Worm (Caenorhabditis elegans) whole organism, L3 larva: Measurements from ENCODE around the gene C18H7.11.

Experiments
- R02D3.7 ChIP-seq: fragments of 150-350 bp; optimal IDR thresholded peaks from 2 replicates; lab custom pipeline; 2014; ENCODE audit warnings: missing biosample characterization, missing genetic modification characterization
- ZK546.5 ChIP-seq: sonication (generic microtip); optimal IDR thresholded peaks from 2 replicates; lab custom pipeline; 2017; ENCODE audit warnings: missing biosample characterization, missing genetic modification characterization
- ceh-28 ChIP-seq: fragments of 150-350 bp; optimal IDR thresholded peaks from 2 replicates; lab custom pipeline; 2014; ENCODE audit warnings: missing biosample characterization, missing genetic modification reagents, missing genetic modification characterization
- ceh-82 ChIP-seq: fragments of 150-350 bp; optimal IDR thresholded peaks from 2 replicates; lab custom pipeline; 2014; ENCODE audit warnings: missing biosample characterization, missing genetic modification characterization
- ceh-9 ChIP-seq: sonication (generic microtip); optimal IDR thresholded peaks from 2 replicates; lab custom pipeline; 2018; ENCODE audit warnings: missing biosample characterization, missing genetic modification characterization
- daf-12 ChIP-seq: fragments of 150-350 bp; optimal IDR thresholded peaks from 2 replicates; lab custom pipeline; 2014; ENCODE audit warnings: missing biosample characterization, missing genetic modification reagents, missing genetic modification characterization
- elt-2 ChIP-seq: sonication (generic microtip); optimal IDR thresholded peaks from 2 replicates; lab custom pipeline; 2016; ENCODE audit warnings: missing genetic modification reagents, mild to moderate bottlenecking, missing genetic modification characterization, missing compliant biosample characterization
- elt-3 ChIP-seq, 3 experiments: fragments of 150-350 bp in 1 of 3; sonication (generic microtip) in 2 of 3; optimal IDR thresholded peaks; 2 replicates in 2 of 3; 4 replicates in 1 of 3; lab custom pipeline; 2014 to 2017; ENCODE audit warnings: missing biosample characterization in 3 of 3, missing genetic modification characterization in 3 of 3
- eor-1 ChIP-seq, 2 experiments: fragments of 150-350 bp; optimal IDR thresholded peaks; 2 replicates each; lab custom pipeline; 2014 to 2018; ENCODE audit warnings: missing biosample characterization in 2 of 2, missing genetic modification characterization in 2 of 2
- fkh-10 ChIP-seq: sonication (generic microtip); optimal IDR thresholded peaks from 2 replicates; lab custom pipeline; 2017; ENCODE audit warnings: missing biosample characterization, missing genetic modification reagents, missing genetic modification characterization
- fkh-2 ChIP-seq: fragments of 150-350 bp; optimal IDR thresholded peaks from 2 replicates; lab custom pipeline; 2014; ENCODE audit warnings: missing biosample characterization, missing genetic modification reagents, missing genetic modification characterization
- fos-1 ChIP-seq: fragments of 150-350 bp; optimal IDR thresholded peaks from 2 replicates; lab custom pipeline; 2014; ENCODE audit warnings: missing biosample characterization, missing genetic modification characterization
- hmg-11 ChIP-seq: sonication (generic microtip); optimal IDR thresholded peaks from 2 replicates; lab custom pipeline; 2016; ENCODE audit warnings: missing genetic modification characterization, missing compliant biosample characterization
- jun-1 ChIP-seq: fragments of 150-350 bp; optimal IDR thresholded peaks from 2 replicates; lab custom pipeline; 2014; ENCODE audit warnings: missing biosample characterization, missing genetic modification reagents, missing genetic modification characterization
- lin-15B ChIP-seq: fragments of 150-350 bp; optimal IDR thresholded peaks from 2 replicates; lab custom pipeline; 2014; ENCODE audit warnings: missing biosample characterization, missing genetic modification characterization
- lin-39 ChIP-seq: fragments of 150-350 bp; optimal IDR thresholded peaks from 2 replicates; lab custom pipeline; 2018; ENCODE audit warnings: missing biosample characterization, missing genetic modification reagents, missing genetic modification characterization
- mdl-1 ChIP-seq: fragments of 150-350 bp; optimal IDR thresholded peaks from 2 replicates; lab custom pipeline; 2014; ENCODE audit warnings: missing biosample characterization, missing genetic modification characterization
- mml-1 ChIP-seq: fragments of 150-350 bp; sonication (generic microtip); optimal IDR thresholded peaks from 3 replicates; lab custom pipeline; 2014; ENCODE audit warnings: missing biosample characterization, missing genetic modification characterization
- nfya-1 ChIP-seq: sonication (generic microtip); optimal IDR thresholded peaks from 2 replicates; lab custom pipeline; 2017; ENCODE audit warnings: missing genetic modification characterization, mild to moderate bottlenecking, missing compliant biosample characterization, antibody characterized with exemption, moderate library complexity; ENCODE audit not compliant: insufficient read depth
- nhr-11 ChIP-seq: fragments of 150-350 bp; optimal IDR thresholded peaks from 2 replicates; lab custom pipeline; 2014; ENCODE audit warnings: missing biosample characterization, missing genetic modification characterization
- nhr-23 ChIP-seq: fragments of 150-350 bp; optimal IDR thresholded peaks from 2 replicates; lab custom pipeline; 2014; ENCODE audit warnings: missing biosample characterization, missing genetic modification reagents, missing genetic modification characterization
- nhr-237 ChIP-seq: fragments of 150-350 bp; optimal IDR thresholded peaks from 2 replicates; lab custom pipeline; 2014; ENCODE audit warnings: missing biosample characterization, missing genetic modification characterization
- nhr-76 ChIP-seq: fragments of 150-350 bp; sonication (generic microtip); optimal IDR thresholded peaks from 5 replicates; lab custom pipeline; 2014; ENCODE audit warnings: missing biosample characterization, missing genetic modification characterization
- nhr-77 ChIP-seq: fragments of 150-350 bp; optimal IDR thresholded peaks from 2 replicates; lab custom pipeline; 2014; ENCODE audit warnings: missing biosample characterization, missing genetic modification characterization
- pha-4 ChIP-seq: fragments of 150-350 bp; optimal IDR thresholded peaks from 2 replicates; lab custom pipeline; 2014; ENCODE audit warnings: missing biosample characterization, missing genetic modification reagents, missing genetic modification characterization
- pqm-1 ChIP-seq: fragments of 150-350 bp; optimal IDR thresholded peaks from 2 replicates; lab custom pipeline; 2017; ENCODE audit warnings: missing biosample characterization, missing genetic modification characterization, inconsistent platforms
- sea-2 ChIP-seq: fragments of 150-350 bp; sonication (generic microtip); optimal IDR thresholded peaks from 4 replicates; lab custom pipeline; 2014; ENCODE audit warnings: missing biosample characterization, missing genetic modification reagents, missing genetic modification characterization
- skn-1 ChIP-seq: fragments of 150-350 bp; optimal IDR thresholded peaks from 2 replicates; lab custom pipeline; 2014; ENCODE audit warnings: missing biosample characterization, missing genetic modification characterization
- snpc-4 ChIP-seq: fragments of 150-350 bp; optimal IDR thresholded peaks from 2 replicates; lab custom pipeline; 2014; ENCODE audit warnings: missing biosample characterization, missing genetic modification characterization
- tbx-2 ChIP-seq: sonication (generic microtip); optimal IDR thresholded peaks from 2 replicates; lab custom pipeline; 2016; ENCODE audit warnings: mild to moderate bottlenecking, missing genetic modification characterization, missing compliant biosample characterization
- unc-39 ChIP-seq: sonication (generic microtip); optimal IDR thresholded peaks from 4 replicates; lab custom pipeline; 2017; ENCODE audit warnings: missing biosample characterization, missing genetic modification characterization
- unc-62 ChIP-seq: fragments of 150-350 bp; sonication (generic microtip); optimal IDR thresholded peaks from 4 replicates; lab custom pipeline; 2014; ENCODE audit warnings: missing biosample characterization, missing genetic modification reagents, missing genetic modification characterization
- ztf-4 ChIP-seq: fragments of 150-350 bp; optimal IDR thresholded peaks from 2 replicates; lab custom pipeline; 2014; ENCODE audit warnings: missing biosample characterization, missing genetic modification characterization

C18H7.11 gene

ce11 chrIV:560314-560713 lies 36.4 kb upstream of the C18H7.11 start:
- TF ChIP-seq R02D3.7 (tag; lab: Kevin White, UChicago) (no peak), fkh-10 (GFP tag; lab: Kevin White, UChicago) (no peak), jun-1 (tag; lab: Kevin White, UChicago) (no peak), lin-15B (no peak), nhr-76 (tag; lab: Kevin White, UChicago) (no peak), unc-39 (tag; lab: Kevin White, UChicago) (no peak), mdl-1 (no peak), nfya-1 (tag; lab: Kevin White, UChicago) (no peak), tbx-2 (no peak), fkh-2 (tag; lab: Kevin White, UChicago) (no peak), daf-12 (tag; lab: Kevin White, UChicago) (no peak), ceh-82 (no peak), hmg-11 (tag; lab: Kevin White, UChicago) (no peak)

ce11 chrIV:560780-561179 lies 35.9 kb upstream of the C18H7.11 start:
- TF ChIP-seq R02D3.7 (tag; lab: Kevin White, UChicago) (no peak), nhr-11 (tag; lab: Kevin White, UChicago) (no peak), unc-39 (tag; lab: Kevin White, UChicago) (no peak), eor-1 (tag; optimal IDR thresholded peaks at IDR 0.05; lab: Kevin White, UChicago) (no peak), pqm-1 (tag; lab: Kevin White, UChicago) (no peak), ZK546.5 (no peak), nhr-77 (tag; lab: Kevin White, UChicago) (no peak), jun-1 (tag; lab: Kevin White, UChicago) (no peak), ztf-4 (tag; lab: Kevin White, UChicago) (no peak), nhr-76 (tag; lab: Kevin White, UChicago) (no peak), ceh-28 (tag; lab: Kevin White, UChicago) (no peak), snpc-4 (tag; lab: Kevin White, UChicago) (no peak), nfya-1 (tag; lab: Kevin White, UChicago) (no peak), hmg-11 (tag; lab: Kevin White, UChicago) (no peak), fkh-2 (tag; lab: Kevin White, UChicago) (no peak)

ce11 chrIV:563417-563816 lies 33.3 kb upstream of the C18H7.11 start:
- TF ChIP-seq fos-1, result no peak
- no peak for TF ChIP-seq unc-62 (GFP tag; lab: Kevin White, UChicago)
- peak; percentile 50 for TF ChIP-seq fkh-10 (GFP tag; lab: Kevin White, UChicago)
- no peak for TF ChIP-seq sea-2 (GFP tag; lab: Kevin White, UChicago)
- TF ChIP-seq lin-15B, result no peak
- TF ChIP-seq nhr-237 (tag; lab: Kevin White, UChicago), result no peak

DNA sequence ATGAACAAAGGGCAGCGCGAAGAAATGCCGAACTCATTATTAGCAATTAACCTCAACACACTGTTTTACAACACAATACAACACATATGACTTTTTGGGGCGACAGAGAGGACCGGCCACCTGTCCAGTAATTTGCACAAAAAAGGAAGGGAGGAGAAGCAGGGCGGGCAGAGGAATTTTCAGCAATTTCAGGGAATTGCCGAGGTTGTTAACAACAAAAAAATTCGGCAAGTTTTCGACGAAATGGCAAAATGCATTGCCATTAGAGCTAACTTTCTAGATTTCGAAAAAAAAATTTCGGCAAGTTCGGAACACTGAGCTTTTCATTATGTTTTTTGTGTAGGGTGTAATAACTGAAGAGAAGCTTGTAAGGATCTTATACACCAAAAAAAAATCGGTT lies 32.7 kb upstream of the C18H7.11 start:
- no peak for TF ChIP-seq eor-1 (tag; optimal IDR thresholded peaks at IDR 0.05; lab: Kevin White, UChicago)
- TF ChIP-seq fkh-10 (GFP tag; lab: Kevin White, UChicago), result no peak
- no peak for TF ChIP-seq mml-1 (tag; lab: Kevin White, UChicago)
- no peak for TF ChIP-seq tbx-2
- TF ChIP-seq mdl-1, result no peak
- no peak for TF ChIP-seq nhr-23 (tag; lab: Kevin White, UChicago)

ce11 chrIV:570799-571300 lies 25.9 kb upstream of the C18H7.11 start, which contains the start of gene F56A11.5:
F56A11.5 (minus strand) TSS chrIV:570849.
- TF ChIP-seq nfya-1 (tag; lab: Kevin White, UChicago), result no peak
- no peak for TF ChIP-seq elt-3 (tag; optimal IDR thresholded peaks at IDR 0.05; lab: Kevin White, UChicago)
- TF ChIP-seq pha-4, result no peak
- TF ChIP-seq skn-1, result peak; percentile 16
- no peak for TF ChIP-seq ceh-9 (tag; lab: Kevin White, UChicago)

DNA sequence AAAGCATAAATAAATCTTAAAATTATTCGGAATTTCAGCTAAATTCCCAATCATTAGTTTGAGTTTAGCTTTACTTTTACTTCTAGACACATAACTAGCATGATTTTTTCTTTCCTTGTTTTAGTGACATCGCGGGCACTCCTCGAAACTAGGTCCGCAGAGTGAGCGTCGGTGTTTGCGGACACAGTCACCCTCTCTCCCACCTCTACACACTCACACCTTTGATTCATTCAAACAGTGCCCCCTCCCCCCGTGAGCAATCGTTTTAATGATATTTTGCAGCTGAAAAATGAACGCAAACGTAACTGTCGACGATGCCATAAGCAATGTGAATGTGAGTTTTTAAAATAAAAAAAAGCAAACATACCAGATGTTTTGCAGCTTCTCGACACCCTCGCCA lies 24.2 kb upstream of the C18H7.11 start, which contains the start of gene gex-2:
gex-2 (plus strand) TSS at position 283 of the 400 bp plus-strand sequence.
- peak; percentile 21 for TF ChIP-seq hmg-11 (tag; lab: Kevin White, UChicago)
- TF ChIP-seq lin-39 (tag; lab: Kevin White, UChicago), result no peak
- peak; percentile 26 for TF ChIP-seq elt-2 (tag; lab: Kevin White, UChicago)
- TF ChIP-seq, all 47 proteins: peak for 2
